Worm (Caenorhabditis elegans) whole organism, late embryonic: ENCODE measurements around the gene clk-2.

Experiments used
- C08G9.2 ChIP-seq: sonication (generic microtip); optimal IDR thresholded peaks from 2 replicates; lab custom pipeline; 2016; ENCODE audit warnings: mild to moderate bottlenecking, missing genetic modification characterization, moderate library complexity, missing compliant biosample characterization
- C38D4.7 ChIP-seq: fragments of 200-800 bp; sonication (Bioruptor generic); optimal IDR thresholded peaks from 2 replicates; lab custom pipeline; 2018; ENCODE audit warnings: mild to moderate bottlenecking, missing genetic modification characterization, moderate library complexity, missing compliant biosample characterization
- ahr-1 ChIP-seq: sonication (generic microtip); optimal IDR thresholded peaks from 2 replicates; lab custom pipeline; 2016; ENCODE audit warnings: missing genetic modification characterization, missing compliant biosample characterization
- ceh-30 ChIP-seq: fragments of 150-350 bp; optimal IDR thresholded peaks from 2 replicates; lab custom pipeline; 2014; ENCODE audit warnings: missing biosample characterization, missing genetic modification characterization
- ceh-45 ChIP-seq: fragments of 200-800 bp; sonication (Bioruptor generic); IDR thresholded peaks from 2 replicates; pipeline ENCODE4 v1.3.6; 2022; ENCODE audit warnings: missing genetic modification reagents, missing genetic modification characterization, missing compliant biosample characterization
- dmd-4 ChIP-seq: sonication (generic microtip); optimal IDR thresholded peaks from 2 replicates; lab custom pipeline; 2016; ENCODE audit warnings: borderline replicate concordance, missing genetic modification characterization, missing compliant biosample characterization
- elt-2 ChIP-seq: sonication (generic microtip); optimal IDR thresholded peaks from 2 replicates; lab custom pipeline; 2016; ENCODE audit warnings: missing genetic modification reagents, missing genetic modification characterization, missing compliant biosample characterization
- npax-4 ChIP-seq: sonication (generic microtip); optimal IDR thresholded peaks from 2 replicates; lab custom pipeline; 2016; ENCODE audit warnings: missing genetic modification characterization, missing compliant biosample characterization
- pha-2 ChIP-seq: sonication (generic microtip); optimal IDR thresholded peaks from 2 replicates; lab custom pipeline; 2017; ENCODE audit warnings: mild to moderate bottlenecking, missing genetic modification characterization, missing compliant biosample characterization
- pha-4 ChIP-seq: fragments of 150-350 bp; optimal IDR thresholded peaks from 2 replicates; lab custom pipeline; 2018; ENCODE audit warnings: missing biosample characterization, missing genetic modification reagents, missing genetic modification characterization
- sdc-2 ChIP-seq: sonication (generic microtip); optimal IDR thresholded peaks from 2 replicates; lab custom pipeline; 2016; ENCODE audit warnings: missing genotype, missing genetic modification characterization, missing compliant biosample characterization
- tbx-2 ChIP-seq: sonication (generic microtip); optimal IDR thresholded peaks from 2 replicates; lab custom pipeline; 2016; ENCODE audit warnings: missing genetic modification characterization, missing compliant biosample characterization
- unc-55 ChIP-seq: sonication (generic microtip); optimal IDR thresholded peaks from 2 replicates; lab custom pipeline; 2017; ENCODE audit warnings: missing biosample characterization, missing genetic modification reagents, missing genetic modification characterization
- ztf-16 ChIP-seq: sonication (generic microtip); optimal IDR thresholded peaks from 2 replicates; lab custom pipeline; 2017; ENCODE audit warnings: missing genetic modification characterization, missing compliant biosample characterization

DNA sequence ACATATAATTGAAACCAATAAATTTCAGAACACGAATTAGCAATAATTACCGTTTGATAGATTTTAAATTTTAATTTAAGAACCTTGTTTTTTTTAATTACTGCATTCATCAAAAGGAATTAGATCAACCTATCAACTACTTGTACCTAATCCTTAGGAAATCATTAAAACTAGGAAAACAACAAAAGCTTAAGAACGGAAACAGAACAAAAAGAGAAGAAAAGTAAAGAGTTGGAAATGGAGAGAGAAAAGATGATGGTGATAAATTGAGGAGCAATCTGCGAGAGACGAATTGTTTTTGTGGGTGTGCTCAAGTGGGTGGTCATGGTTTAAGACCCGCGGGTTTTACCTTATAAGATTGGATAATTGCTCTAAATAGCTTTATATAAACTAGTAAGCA is 17.0 kb upstream of the clk-2 start:
- TF ChIP-seq sdc-2, result no peak
- TF ChIP-seq C38D4.7, result no peak
- TF ChIP-seq elt-2 (tag; lab: Kevin White, UChicago), result no peak
- TF ChIP-seq npax-4 (tag; lab: Kevin White, UChicago), result no peak
- no peak for TF ChIP-seq ztf-16 (tag; lab: Kevin White, UChicago)
- no peak for TF ChIP-seq ahr-1 (tag; lab: Kevin White, UChicago)
- TF ChIP-seq dmd-4 (tag; lab: Kevin White, UChicago), result no peak
- no peak for TF ChIP-seq ceh-45 (GFP tag; lab: Robert Waterston, UW)
- no peak for TF ChIP-seq ceh-30
- TF ChIP-seq pha-2 (tag; lab: Kevin White, UChicago), result no peak
- TF ChIP-seq C08G9.2 (tag; lab: Kevin White, UChicago), result no peak
- no peak for TF ChIP-seq tbx-2 (tag; lab: Kevin White, UChicago)
- TF ChIP-seq unc-55 (GFP tag; lab: Kevin White, UChicago), result no peak
- TF ChIP-seq pha-4 (tag; lab: Kevin White, UChicago), result no peak
